Fruit fly (Drosophila melanogaster) whole organism, wandering third instar larva: ENCODE measurements around the gene Dref.
A peak's percentile ranks its signal among the peaks of the same experiment; 100 is the strongest.

Experiments used
- Jra ChIP-seq: sonication (Bioruptor generic); optimal IDR thresholded peaks from 2 replicates; lab custom pipeline; 2016; ENCODE audit warnings: missing biosample characterization, missing genetic modification characterization
- N ChIP-seq: fragments of >200 bp; optimal IDR thresholded peaks from 2 replicates; lab custom pipeline; 2018; ENCODE audit warnings: missing biosample characterization, missing external identifiers, missing genetic modification characterization
- OdsH ChIP-seq: fragments of 200-800 bp; sonication (Bioruptor generic); optimal IDR thresholded peaks from 2 replicates; lab custom pipeline; 2016; ENCODE audit warnings: missing biosample characterization, mild to moderate bottlenecking, missing genetic modification characterization
- ey ChIP-seq: fragments of 200-800 bp; sonication (Bioruptor generic); optimal IDR thresholded peaks from 2 replicates; lab custom pipeline; 2016; ENCODE audit warnings: missing biosample characterization, missing genetic modification characterization
- h ChIP-seq: fragments of 200-800 bp; sonication (Bioruptor generic); optimal IDR thresholded peaks from 3 replicates; lab custom pipeline; 2016; ENCODE audit warnings: missing biosample characterization, mild to moderate bottlenecking, missing genetic modification characterization
- jim ChIP-seq: fragments of 175-275, 200-325 bp; sonication (Bioruptor generic); optimal IDR thresholded peaks from 2 replicates; lab custom pipeline; 2016; ENCODE audit warnings: missing biosample characterization, mild to moderate bottlenecking, missing genetic modification characterization
- pan ChIP-seq: fragments of >200 bp; optimal IDR thresholded peaks from 2 replicates; lab custom pipeline; 2017
- sage ChIP-seq: fragments of 200-800 bp; sonication (Bioruptor generic); optimal IDR thresholded peaks from 2 replicates; lab custom pipeline; 2016; ENCODE audit warnings: missing biosample characterization, mild to moderate bottlenecking, missing genetic modification characterization

DNA sequence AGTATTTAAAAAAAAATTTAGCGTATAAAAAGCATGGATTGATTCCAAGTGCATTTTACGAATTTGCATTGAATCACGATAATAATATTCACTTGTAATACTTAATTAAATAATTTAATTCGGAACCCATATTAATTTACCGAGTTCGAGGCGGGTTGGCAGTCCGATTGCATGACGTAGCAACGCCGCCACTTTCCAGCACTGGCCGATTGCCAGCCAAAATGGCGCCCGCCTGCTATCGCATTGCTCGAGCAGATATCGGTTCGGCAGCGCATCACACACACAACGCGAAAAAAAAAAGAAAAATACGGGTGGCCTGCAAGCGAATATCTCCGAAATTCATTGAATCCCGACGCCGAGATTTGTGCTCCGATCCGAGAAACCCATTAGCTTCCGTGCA, 36.6 kb upstream of the Dref start, which contains the start of gene Ndf:
- TF ChIP-seq ey, result peak; percentile 36
- TF ChIP-seq sage, result no peak
- no peak for TF ChIP-seq N (GFP tag; lab: Kevin White, UChicago)
- TF ChIP-seq OdsH (GFP tag; lab: Kevin White, UChicago), result peak; percentile 55
- no peak for TF ChIP-seq pan (lab: Kevin White, UChicago)
- TF ChIP-seq h (GFP tag; lab: Kevin White, UChicago), result peak; percentile 78
- TF ChIP-seq jim (GFP tag; lab: Kevin White, UChicago), result peak; percentile 62
- TF ChIP-seq Jra (GFP tag; lab: Kevin White, UChicago), result peak; percentile 41
